Worm (Caenorhabditis elegans): ENCODE data around the gene Y70G10A.3.

- TF ChIP-seq pha-4 (GFP tag; IDR thresholded peaks at IDR 0.05), result no peak
- no peak for TF ChIP-seq pha-4 (tag; optimal IDR thresholded peaks at IDR 0.05)
- TF ChIP-seq zag-1 (tag; optimal IDR thresholded peaks at IDR 0.05), result no peak
- no peak for TF ChIP-seq Y75B8A.6 (GFP tag; IDR thresholded peaks at IDR 0.05)
- no peak for TF ChIP-seq ZK546.5 (tag; optimal IDR thresholded peaks at IDR 0.05)
- TF ChIP-seq ceh-82 (tag; optimal IDR thresholded peaks at IDR 0.05), result no peak
- TF ChIP-seq sdz-12 (GFP tag; optimal IDR thresholded peaks at IDR 0.05), result no peak
- TF ChIP-seq ceh-20 (GFP tag; IDR thresholded peaks at IDR 0.05), result no peak
- no peak for TF ChIP-seq dpl-1 (GFP tag; optimal IDR thresholded peaks at IDR 0.05)
- TF ChIP-seq nhr-28 (tag; optimal IDR thresholded peaks at IDR 0.05), result peak; percentile 11
- TF ChIP-seq skn-1 (tag; optimal IDR thresholded peaks at IDR 0.05), result no peak
- no peak for TF ChIP-seq unc-39 (tag; optimal IDR thresholded peaks at IDR 0.05)
- TF ChIP-seq lir-3 (tag; optimal IDR thresholded peaks at IDR 0.05), result no peak
Observed at ce11 chrIII:10236291-10236871, 2.5 kb upstream of the Y70G10A.3 start.

Data from whole organism, L4 larva.